Fruit fly (Drosophila melanogaster) S2 (cell line): Measurements from ENCODE around the gene CG17186.

Experiments used
- CG8478 ChIP-seq: fragments of >200 bp; optimal IDR thresholded peaks from 2 replicates; lab custom pipeline; 2018
- CTCF ChIP-seq, 2 experiments: fragments of >200 bp; optimal IDR thresholded peaks; 2 replicates each; lab custom pipeline; 2018

CG17186 gene

dm6 chr3R:19902328-19902727 is 25.0 kb upstream of the CG17186 start:
- TF ChIP-seq CTCF (optimal IDR thresholded peaks at IDR 0.05; lab: Kevin White, UChicago): no peak
- no peak for TF ChIP-seq CG8478 (lab: Kevin White, UChicago)

DNA sequence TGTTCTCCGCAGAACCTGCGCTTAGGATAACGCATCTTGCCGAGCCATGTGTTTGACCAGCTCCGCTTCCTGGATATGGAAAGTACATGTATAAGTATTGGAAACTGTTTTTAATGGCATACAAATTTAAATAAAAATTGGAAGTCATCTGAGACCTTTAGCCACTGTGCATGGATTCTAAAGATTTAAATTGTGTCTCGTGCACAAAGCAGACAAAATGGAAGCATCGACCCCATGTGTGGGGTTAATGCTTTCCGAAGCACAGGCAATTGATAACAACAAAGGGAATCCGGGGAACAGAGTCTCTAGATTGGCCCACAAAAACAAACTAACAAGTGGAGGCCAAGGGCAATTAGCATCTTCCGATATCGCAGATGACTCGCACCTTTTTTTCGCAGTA is 24.4 kb upstream of the CG17186 start:
- TF ChIP-seq CG8478 (lab: Kevin White, UChicago) (no peak), CTCF (optimal IDR thresholded peaks at IDR 0.05; lab: Kevin White, UChicago) (no peak)

dm6 chr3R:19895305-19895704 is 18.0 kb upstream of the CG17186 start:
- TF ChIP-seq CTCF (optimal IDR thresholded peaks at IDR 0.05; lab: Kevin White, UChicago): no peak
- TF ChIP-seq CG8478 (lab: Kevin White, UChicago): no peak

DNA sequence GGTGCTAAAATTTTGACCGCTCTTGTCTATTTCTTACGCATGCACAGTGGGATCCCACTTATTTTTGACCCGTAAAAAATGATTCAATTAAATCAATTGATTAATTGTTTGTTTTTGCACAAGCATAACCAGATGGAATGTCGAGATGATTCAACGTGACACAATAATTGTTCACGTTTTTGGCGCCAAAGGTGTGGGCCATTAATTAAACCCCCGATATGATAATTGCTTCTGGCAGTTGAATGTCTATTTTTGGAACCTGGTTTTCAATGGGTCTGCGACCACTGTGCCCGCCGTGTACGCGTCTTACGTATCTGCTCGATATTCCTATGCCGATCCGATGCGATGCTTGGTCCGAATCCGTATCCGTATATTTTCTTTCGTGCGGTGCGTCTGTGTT is 14.7 kb upstream of the CG17186 start:
- TF ChIP-seq CG8478 (lab: Kevin White, UChicago): no peak
- no peak for TF ChIP-seq CTCF (optimal IDR thresholded peaks at IDR 0.05; lab: Kevin White, UChicago)

DNA sequence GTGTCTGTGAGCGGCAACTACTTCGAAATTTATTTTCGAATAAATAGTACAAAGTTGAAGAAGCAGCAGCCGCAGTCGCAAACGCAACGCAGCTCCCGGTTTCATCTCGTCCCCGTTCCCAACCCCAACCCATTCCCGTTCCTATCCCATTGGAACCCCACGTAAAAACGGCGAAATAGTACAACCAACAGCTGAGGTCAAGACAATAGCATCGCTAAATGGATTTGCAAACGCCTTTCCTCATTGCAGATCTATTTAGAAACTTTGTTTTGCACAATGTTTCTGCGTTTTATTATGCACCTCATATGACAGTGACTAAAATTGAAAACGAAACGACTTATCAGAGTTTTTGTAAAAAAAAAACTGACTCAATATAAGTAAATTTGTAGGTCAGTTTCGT is 14.0 kb upstream of the CG17186 start:
- TF ChIP-seq CTCF (optimal IDR thresholded peaks at IDR 0.05; lab: Kevin White, UChicago) (no peak), CG8478 (lab: Kevin White, UChicago) (no peak)

DNA sequence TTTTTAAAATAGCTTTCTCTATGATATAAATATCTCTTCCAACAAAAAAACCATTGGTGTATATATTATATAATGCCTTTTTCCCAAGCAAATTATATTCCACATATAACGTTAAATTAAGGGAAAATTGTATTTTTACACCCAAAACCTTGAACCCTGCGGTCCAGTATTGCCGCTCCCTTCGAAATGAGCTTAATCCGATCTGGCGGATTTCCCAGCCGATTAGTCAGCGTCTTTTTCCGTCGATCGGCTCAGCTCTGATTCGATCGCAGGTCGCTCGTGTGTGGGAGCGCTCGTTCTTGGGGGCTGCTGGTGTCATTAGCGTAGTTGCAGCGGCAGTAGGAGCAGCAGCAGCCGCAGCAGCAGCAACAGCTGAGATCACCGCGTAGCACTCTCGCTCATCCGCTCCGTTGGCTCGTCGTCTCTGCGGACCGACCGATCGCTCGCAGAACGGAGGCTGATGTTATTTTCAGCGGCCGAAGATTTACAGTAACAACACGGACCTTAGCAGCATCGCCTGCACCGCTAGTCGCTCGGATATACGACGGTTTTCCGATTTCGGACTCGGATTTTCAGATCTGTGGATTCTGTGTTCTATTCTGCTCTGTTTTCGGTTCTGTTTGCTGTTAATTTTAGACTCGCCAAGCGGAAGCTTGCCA is 13.2 kb upstream of the CG17186 start, which contains the start of gene CG4733:
Gene CG4733, plus strand, starts transcription at position 350 of the 659 bp plus-strand sequence.
- TF ChIP-seq CTCF (optimal IDR thresholded peaks at IDR 0.05; lab: Kevin White, UChicago): no peak
- TF ChIP-seq CG8478 (lab: Kevin White, UChicago): no peak

DNA sequence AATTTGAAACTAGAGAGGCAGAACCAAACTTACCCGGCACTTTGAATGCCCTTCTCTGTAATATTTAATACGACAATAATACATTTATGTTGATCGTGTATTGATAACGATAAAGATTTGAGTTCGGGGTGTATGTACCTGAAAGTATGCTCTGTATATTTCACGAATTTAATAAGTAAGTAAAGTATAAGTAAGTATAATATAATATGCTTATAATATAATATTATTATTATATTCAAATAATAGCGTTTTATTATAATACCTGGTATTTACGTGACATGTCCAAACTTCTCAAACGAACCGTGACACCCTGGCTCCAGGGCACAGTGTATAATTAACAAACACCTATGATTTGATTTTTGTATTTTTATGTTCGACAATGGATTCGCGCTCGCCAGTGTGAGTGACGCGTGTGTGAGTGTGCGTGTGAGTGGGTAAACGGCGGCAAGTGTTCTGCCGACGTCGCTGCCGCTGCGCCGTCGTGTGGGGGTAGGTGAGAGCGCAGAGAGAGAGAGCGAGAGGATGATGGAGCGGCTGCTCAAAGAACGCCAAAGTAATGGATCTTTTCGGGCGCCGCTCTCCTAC is 12.4 kb upstream of the CG17186 start:
- no peak for TF ChIP-seq CG8478 (lab: Kevin White, UChicago)
- no peak for TF ChIP-seq CTCF (optimal IDR thresholded peaks at IDR 0.05; lab: Kevin White, UChicago)

DNA sequence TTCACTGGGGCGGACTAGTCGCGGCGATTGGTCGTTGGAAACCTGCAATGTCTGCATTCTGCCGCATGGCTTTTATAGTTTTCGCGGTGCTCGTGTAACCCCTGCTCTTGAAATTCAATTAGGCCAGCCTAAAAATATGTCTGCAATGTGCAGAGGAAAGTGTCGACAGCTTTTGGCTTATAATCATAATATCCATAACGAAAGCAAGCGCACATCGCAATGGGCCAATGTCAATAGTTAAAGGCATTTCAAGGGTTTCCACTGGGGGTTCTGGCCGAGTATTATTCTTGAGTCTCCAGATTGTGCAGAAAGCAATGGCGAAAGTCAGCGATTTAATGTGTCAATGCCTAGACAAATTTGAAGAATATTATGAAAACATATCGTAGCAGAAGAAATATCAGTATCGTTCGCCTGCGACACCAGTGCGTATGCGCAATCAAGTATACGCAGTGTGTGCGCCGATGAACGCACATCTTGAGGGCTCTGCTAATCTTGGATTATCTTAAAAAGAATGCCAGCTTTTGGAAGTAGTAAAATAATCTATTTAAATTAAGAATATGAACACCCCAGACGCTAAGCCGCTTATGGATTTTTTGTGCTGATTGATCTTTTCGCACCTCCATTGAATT is 11.0 kb upstream of the CG17186 start, which contains the start of gene ninaE:
Gene ninaE, minus strand, starts transcription at position 51 of the 629 bp plus-strand sequence.
- no peak for TF ChIP-seq CG8478 (lab: Kevin White, UChicago)
- no peak for TF ChIP-seq CTCF (optimal IDR thresholded peaks at IDR 0.05; lab: Kevin White, UChicago)

dm6 chr3R:19880431-19880939 is 3.2 kb upstream of the CG17186 start:
- TF ChIP-seq CTCF (optimal IDR thresholded peaks at IDR 0.05; lab: Kevin White, UChicago) (no peak), CG8478 (lab: Kevin White, UChicago) (no peak)

DNA sequence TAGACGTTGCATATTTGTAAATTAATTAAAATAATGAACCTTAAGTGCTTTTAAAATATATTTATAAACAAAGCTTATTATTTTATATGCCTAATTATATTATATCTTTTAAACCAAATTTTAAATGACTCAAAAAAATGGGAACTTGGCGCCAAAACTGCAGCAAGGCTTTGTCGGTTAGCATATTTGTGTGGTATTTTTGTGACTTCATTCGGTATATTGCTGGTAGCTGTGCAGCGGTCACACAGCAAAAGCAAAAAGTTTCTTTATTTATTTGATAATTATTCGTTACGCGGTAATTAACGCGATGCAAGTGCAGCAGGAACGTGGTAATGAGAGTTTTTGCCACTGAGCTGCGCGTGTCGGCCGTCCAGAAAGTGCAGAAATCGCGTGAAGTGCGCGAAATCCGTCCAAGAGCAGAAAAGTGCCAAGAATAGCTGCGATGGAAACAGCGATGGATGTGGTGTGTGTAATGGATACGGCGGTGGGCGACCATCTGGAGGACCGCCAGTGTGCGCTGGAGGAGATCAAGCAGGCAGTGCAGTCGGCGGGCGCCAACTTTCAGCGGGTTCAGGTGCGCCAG is 2.2 kb upstream of the CG17186 start, which contains the start of gene Ask1:
Gene Ask1, plus strand, starts transcription at position 250 of the 583 bp plus-strand sequence.
- TF ChIP-seq CTCF (optimal IDR thresholded peaks at IDR 0.05; lab: Kevin White, UChicago) (no peak), CG8478 (lab: Kevin White, UChicago) (no peak)

dm6 chr3R:19875118-19875887 is 2.0 kb downstream of the CG17186 start, which contains the start of gene Mrp5:
TSS of gene Mrp5 (minus strand) at chr3R:19875678.
- TF ChIP-seq CTCF (optimal IDR thresholded peaks at IDR 0.05; lab: Kevin White, UChicago) (no peak), CG8478 (lab: Kevin White, UChicago) (no peak)

- TF ChIP-seq CG8478 (lab: Kevin White, UChicago): no peak
- no peak for TF ChIP-seq CTCF (optimal IDR thresholded peaks at IDR 0.05; lab: Kevin White, UChicago)
Measured at dm6 chr3R:19873102-19873737, 4.1 kb downstream of the CG17186 start.

DNA sequence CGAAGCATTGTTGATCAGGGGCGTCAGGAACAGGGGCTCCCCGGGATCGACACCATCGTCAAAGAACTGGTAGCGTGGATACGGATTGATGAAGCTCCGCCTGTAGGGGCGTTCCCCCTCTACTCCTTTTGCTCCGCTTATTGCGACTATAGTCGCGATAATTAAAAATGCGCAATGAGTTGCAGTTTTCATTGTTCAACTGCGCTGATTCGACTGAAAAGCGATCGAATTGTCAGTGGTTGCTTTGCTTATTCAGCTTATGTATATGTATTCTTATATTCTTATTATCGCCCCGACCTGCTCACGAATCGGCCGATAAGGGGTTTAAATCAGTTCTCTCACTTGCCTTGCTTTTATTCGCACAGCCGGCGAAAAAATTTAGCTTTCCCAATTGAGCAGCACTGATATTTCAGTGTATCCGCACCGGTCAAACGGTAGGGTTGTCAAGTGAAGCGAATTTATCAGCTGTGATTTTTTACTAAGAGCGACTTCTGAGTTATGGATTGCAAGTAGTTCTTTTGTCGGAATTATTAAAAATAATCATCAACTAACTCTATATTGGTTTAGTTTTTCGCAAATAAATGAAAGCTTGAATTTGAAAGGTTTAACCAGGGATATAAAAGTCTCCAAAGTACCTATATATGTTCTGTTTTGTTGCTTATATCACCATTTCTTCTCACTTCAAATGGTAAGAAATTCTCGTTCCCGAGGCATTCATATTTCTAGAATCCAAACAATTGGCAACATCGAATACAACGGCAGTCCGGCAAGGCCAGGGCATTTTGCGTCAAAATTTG is 13.1 kb downstream of the CG17186 start, which contains the start of the genes CG4572 and CG4686:
Gene CG4572, minus strand, starts transcription at position 415 of the 797 bp plus-strand sequence.
Gene CG4686, plus strand, starts transcription at position 518 of the 797 bp plus-strand sequence.
- TF ChIP-seq CG8478 (lab: Kevin White, UChicago) (no peak), CTCF (optimal IDR thresholded peaks at IDR 0.05; lab: Kevin White, UChicago) (no peak)
